Worm (Caenorhabditis elegans): ENCODE measurements around the gene C05C10.3.

ce11 chrII:9951846-9952245 lies 15.2 kb upstream of the C05C10.3 start:
- no peak for TF ChIP-seq ceh-43 (GFP tag; optimal IDR thresholded peaks at IDR 0.05)
- no peak for TF ChIP-seq elt-3 (tag; optimal IDR thresholded peaks at IDR 0.05)
- TF ChIP-seq unc-120 (tag; optimal IDR thresholded peaks at IDR 0.05; ENCODE audit: poor library complexity, severe bottlenecking): no peak
- TF ChIP-seq lsy-2 (tag; optimal IDR thresholded peaks at IDR 0.05): no peak
- no peak for TF ChIP-seq unc-39 (tag; optimal IDR thresholded peaks at IDR 0.05)
- no peak for TF ChIP-seq nhr-28 (tag; optimal IDR thresholded peaks at IDR 0.05)
- no peak for TF ChIP-seq mls-2 (tag; optimal IDR thresholded peaks at IDR 0.05)
- no peak for TF ChIP-seq nhr-12 (tag; optimal IDR thresholded peaks at IDR 0.05)
- TF ChIP-seq snpc-4 (tag; optimal IDR thresholded peaks at IDR 0.05): no peak
- TF ChIP-seq drap-1 (GFP tag; optimal IDR thresholded peaks at IDR 0.05): no peak
- TF ChIP-seq ztf-11 (tag; optimal IDR thresholded peaks at IDR 0.05): no peak
- TF ChIP-seq cnd-1 (tag; optimal IDR thresholded peaks at IDR 0.05): no peak
- no peak for TF ChIP-seq ceh-83 (GFP tag; optimal IDR thresholded peaks at IDR 0.05)

Data from whole organism, mixed stage, embryonic.